Worm (Caenorhabditis elegans) whole organism, L3 larva: ENCODE measurements around the gene Y46G5A.15.

ENCODE experiments used
- daf-12 ChIP-seq: fragments of 150-350 bp; optimal IDR thresholded peaks from 2 replicates; lab custom pipeline; 2014; ENCODE audit warnings: missing biosample characterization, missing genetic modification reagents, missing genetic modification characterization
- elt-3 ChIP-seq, 3 experiments: fragments of 150-350 bp in 1 of 3; sonication (generic microtip) in 2 of 3; optimal IDR thresholded peaks; 2 replicates in 2 of 3; 4 replicates in 1 of 3; lab custom pipeline; 2014 to 2017; ENCODE audit warnings: missing biosample characterization in 3 of 3, missing genetic modification characterization in 3 of 3

DNA sequence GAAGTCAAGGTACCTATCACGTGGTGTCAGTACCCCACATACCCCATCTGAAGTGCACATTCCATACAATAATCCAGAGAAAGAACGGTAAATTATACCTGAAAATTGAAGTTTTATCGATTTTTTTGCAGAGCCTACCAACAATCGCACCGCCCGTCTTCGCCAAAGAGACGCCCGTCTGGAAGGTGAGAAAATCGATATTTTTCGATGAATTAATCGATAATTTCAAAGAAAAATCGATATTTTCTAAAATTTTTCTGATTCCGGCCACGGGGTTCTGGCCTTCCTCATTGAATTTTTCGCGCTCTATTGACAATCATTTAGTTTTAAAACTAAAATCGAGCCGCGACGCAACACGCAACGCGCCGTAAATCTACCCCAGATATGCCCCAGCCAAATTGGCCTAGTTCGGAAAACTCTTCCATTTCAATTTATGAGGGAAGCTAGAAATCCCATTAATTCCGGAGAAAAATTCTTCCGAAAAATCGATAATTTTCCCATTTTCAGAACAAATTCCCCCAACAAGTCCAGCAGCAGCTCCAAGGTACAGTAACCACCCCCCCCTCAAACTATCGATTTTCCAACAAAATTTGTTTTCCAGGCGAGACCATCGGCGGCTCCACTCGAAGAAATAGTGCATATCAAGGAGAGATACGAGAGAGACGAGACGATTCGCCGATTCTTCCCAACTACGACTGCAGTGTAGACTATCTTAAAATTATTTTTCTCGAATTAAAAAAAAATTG, 18.6 kb downstream of the Y46G5A.15 start:
- TF ChIP-seq daf-12 (no peak), elt-3 (tag; optimal IDR thresholded peaks at IDR 0.05; lab: Kevin White, UChicago) (no peak)
